Fruit fly (Drosophila melanogaster): ENCODE results near the gene tra.

Gene tra

DNA sequence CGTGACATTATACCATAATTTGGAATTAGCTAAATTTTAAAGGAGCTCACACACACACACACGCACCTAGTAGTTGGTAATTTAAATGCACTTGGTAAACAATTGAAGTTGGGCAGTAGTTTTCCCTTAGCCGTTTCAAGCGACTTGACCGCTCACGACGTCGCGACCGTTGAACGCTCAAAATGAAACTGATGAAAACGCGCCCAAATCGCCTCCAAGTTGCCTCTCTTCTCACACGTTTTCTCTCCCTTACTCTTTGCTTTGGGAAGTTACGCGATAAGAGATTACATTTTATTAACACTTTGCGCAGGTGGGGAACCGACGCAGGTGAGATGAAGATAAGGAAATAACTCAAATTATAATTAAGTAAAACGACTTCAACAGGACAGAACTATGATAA, 18.6 kb downstream of the tra start:
- TF ChIP-seq psq (optimal IDR thresholded peaks at IDR 0.05) (no peak), pan (optimal IDR thresholded peaks at IDR 0.05) (no peak), EcR (GFP tag; optimal IDR thresholded peaks at IDR 0.05) (no peak), Dll (optimal IDR thresholded peaks at IDR 0.05) (no peak), usp (GFP tag; optimal IDR thresholded peaks at IDR 0.05) (no peak), CG8478 (optimal IDR thresholded peaks at IDR 0.05) (no peak)

DNA sequence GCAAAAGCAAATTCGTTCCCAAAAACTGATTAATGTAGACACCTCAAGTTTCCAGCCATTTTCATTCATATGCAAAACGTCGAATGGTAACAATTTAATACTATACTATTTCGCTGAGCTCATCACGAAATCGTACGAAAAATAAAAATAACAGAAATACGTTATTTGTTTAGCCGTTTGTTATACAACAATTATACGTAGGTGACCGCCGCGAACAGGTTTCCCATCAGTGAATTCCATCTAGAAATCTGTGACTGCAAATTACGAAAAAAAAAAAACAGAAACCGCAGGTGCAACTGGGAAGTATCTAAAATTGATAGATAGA, 19.1 kb downstream of the tra start:
- TF ChIP-seq EcR (GFP tag; optimal IDR thresholded peaks at IDR 0.05) = no peak
- TF ChIP-seq CG8478 (optimal IDR thresholded peaks at IDR 0.05) = no peak
- no peak for TF ChIP-seq pan (optimal IDR thresholded peaks at IDR 0.05)
- TF ChIP-seq psq (optimal IDR thresholded peaks at IDR 0.05) = no peak
- no peak for TF ChIP-seq usp (GFP tag; optimal IDR thresholded peaks at IDR 0.05)
- no peak for TF ChIP-seq Dll (optimal IDR thresholded peaks at IDR 0.05)

DNA sequence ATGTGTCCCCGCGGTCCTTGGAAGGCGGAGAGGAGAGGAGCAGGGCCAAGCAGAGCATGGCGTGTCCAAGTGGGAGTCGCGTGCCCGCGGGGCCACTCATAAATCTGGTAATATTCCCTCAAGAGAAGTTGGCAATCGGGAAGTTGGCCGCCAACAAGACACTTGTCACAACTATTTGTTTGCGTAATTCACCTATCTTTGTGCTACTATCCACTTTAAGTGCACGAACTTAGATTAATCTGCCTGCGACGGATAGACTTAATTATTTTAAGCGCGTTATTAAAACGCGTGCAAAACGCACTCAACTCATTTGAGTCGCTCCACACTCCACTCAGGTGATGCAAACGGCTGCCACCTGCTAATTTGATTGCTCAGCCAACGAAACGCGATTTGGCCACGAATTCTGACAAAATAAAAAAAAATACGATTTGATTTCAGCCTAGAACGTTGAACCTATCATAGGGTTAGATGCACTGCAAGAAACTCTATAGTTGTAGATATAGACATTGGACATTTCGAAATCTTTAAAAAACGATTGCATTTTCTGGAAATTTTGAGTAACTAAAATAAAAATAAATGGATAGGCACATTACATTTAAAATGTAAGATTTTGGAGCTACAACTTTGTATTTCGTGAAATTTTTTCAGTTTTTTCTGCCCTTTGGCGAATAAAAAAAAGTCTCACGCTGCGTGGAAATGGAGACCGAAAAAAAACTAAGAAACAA, 19.7 kb downstream of the tra start:
- TF ChIP-seq usp (GFP tag; optimal IDR thresholded peaks at IDR 0.05) (no peak), EcR (GFP tag; optimal IDR thresholded peaks at IDR 0.05) (no peak), CG8478 (optimal IDR thresholded peaks at IDR 0.05) (no peak), psq (optimal IDR thresholded peaks at IDR 0.05) (no peak), Dll (optimal IDR thresholded peaks at IDR 0.05) (no peak), pan (optimal IDR thresholded peaks at IDR 0.05) (no peak)

DNA sequence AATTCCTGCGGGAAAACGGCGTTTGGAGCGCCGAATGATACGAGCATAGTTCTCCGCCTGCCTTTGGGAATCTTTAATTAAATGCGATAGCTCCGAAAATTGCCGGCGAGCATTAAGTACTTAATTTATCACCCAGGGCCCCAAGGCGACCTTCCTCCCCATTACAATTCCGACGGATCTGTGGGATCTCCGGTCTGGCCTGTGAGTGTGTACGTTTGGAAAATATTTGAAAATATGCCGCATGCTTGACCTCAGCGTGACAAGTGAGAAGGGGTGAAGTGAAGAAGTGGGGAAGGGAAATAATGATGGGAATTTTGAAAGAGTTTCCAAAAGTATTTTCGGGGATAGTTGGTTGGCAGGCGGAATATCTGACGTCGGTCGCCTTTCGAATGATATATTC, 21.4 kb downstream of the tra start:
- TF ChIP-seq Dll (optimal IDR thresholded peaks at IDR 0.05) (no peak), usp (GFP tag; optimal IDR thresholded peaks at IDR 0.05) (no peak), psq (optimal IDR thresholded peaks at IDR 0.05) (no peak), EcR (GFP tag; optimal IDR thresholded peaks at IDR 0.05) (no peak), CG8478 (optimal IDR thresholded peaks at IDR 0.05) (no peak), pan (optimal IDR thresholded peaks at IDR 0.05) (no peak)

DNA sequence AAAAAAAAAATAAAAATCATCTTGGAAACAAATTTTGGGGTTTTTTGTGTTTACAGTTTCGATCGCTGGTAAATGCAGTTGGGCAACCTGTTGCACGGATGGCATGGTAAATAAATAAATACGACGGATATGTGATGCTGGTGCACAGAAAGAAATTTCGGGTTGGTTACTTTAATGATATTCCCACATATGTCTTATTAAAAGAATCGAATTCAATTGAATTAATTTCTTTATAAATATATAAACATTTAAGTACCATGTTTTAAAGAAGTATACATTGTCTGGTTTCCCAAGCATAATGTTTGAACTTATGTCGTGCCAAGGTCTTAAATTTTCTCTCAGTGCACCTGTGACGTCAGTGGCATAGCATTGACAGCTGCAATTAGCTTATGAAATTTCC, 23.4 kb downstream of the tra start:
- TF ChIP-seq CG8478 (optimal IDR thresholded peaks at IDR 0.05) (no peak), psq (optimal IDR thresholded peaks at IDR 0.05) (no peak), Dll (optimal IDR thresholded peaks at IDR 0.05) (no peak)

DNA sequence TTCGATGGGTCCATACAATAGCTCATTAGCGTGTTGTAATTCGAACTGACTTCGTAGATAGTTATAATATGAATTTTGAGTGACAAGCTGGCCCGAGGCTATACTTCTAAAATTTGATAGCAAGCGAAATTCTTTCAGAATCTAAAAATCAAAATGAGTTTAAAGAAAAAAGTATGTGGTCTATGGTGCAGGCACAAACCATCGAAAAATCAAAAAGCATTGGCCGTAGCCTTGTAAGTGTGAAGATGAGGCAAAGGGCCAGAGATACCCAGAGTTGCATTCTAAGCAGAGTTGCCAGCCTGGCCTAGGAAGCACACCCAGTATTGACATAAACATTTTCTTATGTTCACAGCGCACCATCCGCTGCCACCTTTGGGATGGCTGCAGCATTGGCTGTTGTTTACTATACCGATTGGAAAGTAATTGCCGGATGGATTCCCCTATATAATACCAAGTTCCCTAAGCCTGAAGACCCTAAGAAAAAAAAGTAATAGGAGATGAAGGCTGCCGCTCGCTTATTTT, 24.1 kb downstream of the tra start, which contains the start of gene UQCR-6.4L:
Gene UQCR-6.4L, plus strand, starts transcription at position 51 of the 522 bp plus-strand sequence.
- TF ChIP-seq psq (optimal IDR thresholded peaks at IDR 0.05) = no peak
- TF ChIP-seq EcR (GFP tag; optimal IDR thresholded peaks at IDR 0.05) = no peak
- no peak for TF ChIP-seq pan (optimal IDR thresholded peaks at IDR 0.05)
- no peak for TF ChIP-seq usp (GFP tag; optimal IDR thresholded peaks at IDR 0.05)
- TF ChIP-seq CG8478 (optimal IDR thresholded peaks at IDR 0.05) = no peak
- no peak for TF ChIP-seq Dll (optimal IDR thresholded peaks at IDR 0.05)

DNA sequence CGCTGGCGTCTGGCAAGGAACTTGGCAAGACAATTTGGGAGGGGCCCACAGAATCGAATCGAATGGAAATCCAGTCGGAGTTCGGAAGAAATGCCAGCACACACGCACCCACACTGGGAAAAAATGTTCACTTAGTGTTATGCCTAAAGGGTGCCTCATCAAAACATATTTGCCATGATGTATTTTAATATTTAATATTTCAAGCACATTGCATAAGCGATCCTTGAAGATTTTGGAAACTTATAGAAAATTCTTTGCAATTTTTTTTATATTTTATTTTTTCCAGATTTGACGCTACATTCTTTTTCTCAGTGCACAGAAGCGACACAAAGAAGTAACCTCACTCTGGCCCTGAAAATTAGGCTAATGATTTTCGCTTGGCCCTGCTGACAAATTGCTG, 24.8 kb downstream of the tra start:
- no peak for TF ChIP-seq EcR (GFP tag; optimal IDR thresholded peaks at IDR 0.05)
- TF ChIP-seq psq (optimal IDR thresholded peaks at IDR 0.05) = no peak
- no peak for TF ChIP-seq usp (GFP tag; optimal IDR thresholded peaks at IDR 0.05)
- no peak for TF ChIP-seq CG8478 (optimal IDR thresholded peaks at IDR 0.05)
- TF ChIP-seq pan (optimal IDR thresholded peaks at IDR 0.05) = no peak
- no peak for TF ChIP-seq Dll (optimal IDR thresholded peaks at IDR 0.05)

DNA sequence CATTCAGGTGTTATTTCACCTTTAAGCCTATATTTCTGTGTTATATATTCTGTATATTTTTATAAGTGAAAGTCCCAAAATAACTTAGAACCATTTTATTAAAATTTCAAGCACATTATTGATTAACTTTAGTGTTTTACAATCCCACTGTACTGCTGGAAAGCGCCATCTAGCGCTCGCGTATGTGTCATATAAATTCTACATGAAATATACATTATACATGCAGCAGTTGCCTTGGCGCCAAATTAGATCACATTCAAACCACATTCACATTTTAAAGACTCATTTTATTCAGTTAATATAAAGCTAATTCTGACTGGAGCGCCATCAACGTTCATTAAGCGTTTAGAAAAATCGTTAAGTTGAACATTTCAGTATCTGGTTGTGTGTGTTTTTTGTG, 27.5 kb downstream of the tra start:
- TF ChIP-seq pan (optimal IDR thresholded peaks at IDR 0.05) (no peak), CG8478 (optimal IDR thresholded peaks at IDR 0.05) (no peak), psq (optimal IDR thresholded peaks at IDR 0.05) (no peak), Dll (optimal IDR thresholded peaks at IDR 0.05) (no peak), usp (GFP tag; optimal IDR thresholded peaks at IDR 0.05) (no peak), EcR (GFP tag; optimal IDR thresholded peaks at IDR 0.05) (no peak)

DNA sequence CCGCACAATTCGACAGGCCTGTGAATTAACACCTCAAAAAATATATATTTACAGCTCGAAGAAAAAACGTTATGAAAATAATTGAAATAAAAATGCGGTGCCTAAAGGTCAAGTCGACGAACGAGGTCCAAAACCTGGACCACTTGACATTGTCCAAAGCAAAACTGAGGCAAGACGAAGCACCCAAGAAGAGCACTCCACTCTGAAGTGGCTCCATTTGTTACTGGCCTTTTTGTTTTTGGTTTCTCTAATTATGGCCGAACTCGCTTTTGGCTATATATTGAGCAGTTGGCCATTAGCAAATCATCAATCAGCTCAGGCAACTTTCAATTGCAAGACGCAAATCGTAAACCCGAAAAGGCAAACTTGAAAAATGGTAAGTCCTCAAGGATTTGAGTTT, 34.3 kb downstream of the tra start, which contains the start of gene CG4229:
Gene CG4229, plus strand, starts transcription at position 301 of the 400 bp plus-strand sequence.
- TF ChIP-seq psq (optimal IDR thresholded peaks at IDR 0.05) = no peak
- TF ChIP-seq pan (optimal IDR thresholded peaks at IDR 0.05) = no peak
- no peak for TF ChIP-seq EcR (GFP tag; optimal IDR thresholded peaks at IDR 0.05)
- TF ChIP-seq usp (GFP tag; optimal IDR thresholded peaks at IDR 0.05) = no peak
- no peak for TF ChIP-seq CG8478 (optimal IDR thresholded peaks at IDR 0.05)
- TF ChIP-seq Dll (optimal IDR thresholded peaks at IDR 0.05) = no peak

DNA sequence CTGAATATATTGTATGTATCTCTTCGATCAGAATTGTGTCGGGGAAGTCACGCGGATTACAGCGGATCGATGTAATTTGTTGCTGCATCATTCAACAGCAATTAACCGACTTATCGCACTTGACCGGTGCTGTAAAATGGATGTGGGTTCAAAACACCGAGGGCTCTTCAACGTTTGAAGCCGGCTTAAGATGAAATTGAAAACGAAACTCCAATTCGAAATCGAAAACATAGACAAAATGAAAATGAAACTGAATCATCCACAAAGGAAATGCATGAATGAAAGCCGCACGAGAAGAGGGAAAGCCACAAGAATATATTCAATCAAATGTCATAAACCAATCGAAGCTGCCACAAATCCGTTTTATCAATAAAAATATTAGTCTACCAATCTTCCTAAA, 44.7 kb downstream of the tra start:
- no peak for TF ChIP-seq pan (optimal IDR thresholded peaks at IDR 0.05)
- TF ChIP-seq psq (optimal IDR thresholded peaks at IDR 0.05) = no peak
- no peak for TF ChIP-seq CG8478 (optimal IDR thresholded peaks at IDR 0.05)
- TF ChIP-seq usp (GFP tag; optimal IDR thresholded peaks at IDR 0.05) = no peak
- no peak for TF ChIP-seq Dll (optimal IDR thresholded peaks at IDR 0.05)
- TF ChIP-seq EcR (GFP tag; optimal IDR thresholded peaks at IDR 0.05) = no peak

DNA sequence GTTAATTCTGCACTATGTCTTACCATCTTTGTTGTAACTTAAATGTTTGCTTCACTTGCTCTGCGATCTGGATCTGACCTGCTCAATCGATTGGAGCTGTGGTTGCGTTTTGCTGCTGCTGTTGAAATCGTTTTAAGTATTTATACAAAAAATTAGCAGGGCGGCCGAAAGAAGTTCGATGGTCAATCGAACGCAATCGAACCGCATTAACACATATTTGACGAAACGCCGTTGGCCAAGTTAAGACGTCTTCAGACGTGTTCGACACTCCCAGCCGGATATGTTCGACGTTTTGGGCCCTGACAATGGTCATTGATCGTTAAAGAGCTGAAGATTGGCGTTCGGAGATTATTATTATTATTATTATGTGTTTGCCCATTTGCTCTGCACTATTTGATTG, 45.3 kb downstream of the tra start, which contains the start of gene CG13033:
Gene CG13033, minus strand, starts transcription at position 118 of the 400 bp plus-strand sequence.
- TF ChIP-seq usp (GFP tag; optimal IDR thresholded peaks at IDR 0.05) = no peak
- TF ChIP-seq Dll (optimal IDR thresholded peaks at IDR 0.05) = no peak

DNA sequence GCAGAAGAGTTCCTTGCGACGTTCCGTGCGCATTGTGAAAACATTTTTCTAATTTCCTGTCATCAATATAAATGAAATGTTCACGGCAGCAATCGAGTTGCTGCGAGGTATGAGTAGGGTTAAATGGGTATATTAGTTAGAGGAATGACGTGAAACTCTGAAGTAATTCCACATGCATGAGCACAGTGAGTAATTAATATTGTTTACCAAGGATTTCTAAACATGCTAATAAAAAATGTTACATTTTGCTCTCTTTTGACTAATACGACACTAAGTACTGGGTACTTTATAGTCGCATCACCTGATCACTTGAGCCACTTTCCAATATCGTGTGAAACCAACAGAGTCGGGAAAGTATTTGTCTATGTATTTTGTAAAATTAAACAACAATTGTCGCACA, 46.6 kb downstream of the tra start:
- TF ChIP-seq CG8478 (optimal IDR thresholded peaks at IDR 0.05) (no peak), usp (GFP tag; optimal IDR thresholded peaks at IDR 0.05) (no peak), psq (optimal IDR thresholded peaks at IDR 0.05) (no peak), Dll (optimal IDR thresholded peaks at IDR 0.05) (no peak), EcR (GFP tag; optimal IDR thresholded peaks at IDR 0.05) (no peak), pan (optimal IDR thresholded peaks at IDR 0.05) (no peak)
